Worm (Caenorhabditis elegans) whole organism, young adult: ENCODE measurements around the gene ugt-53.

ENCODE experiments used
- C06A6.2 ChIP-seq: fragments of 200-800 bp; sonication (Bioruptor generic); conservative IDR thresholded peaks from 2 replicates; pipeline ENCODE4 v1.3.6; 2022; ENCODE audit warnings: missing genetic modification characterization, missing compliant biosample characterization
- F22D6.2 ChIP-seq: sonication (generic microtip); optimal IDR thresholded peaks from 2 replicates; lab custom pipeline; 2016; ENCODE audit warnings: mild to moderate bottlenecking, missing genetic modification characterization, missing compliant biosample characterization
- F33H1.4 ChIP-seq: fragments of 200-800 bp; sonication (Bioruptor generic); IDR thresholded peaks from 2 replicates; pipeline ENCODE4 v1.3.6; 2022; ENCODE audit warnings: missing genetic modification reagents, missing genetic modification characterization, missing compliant biosample characterization
- F57A8.1 ChIP-seq: fragments of 200-800 bp; sonication (Bioruptor generic); optimal IDR thresholded peaks from 2 replicates; lab custom pipeline; 2018; ENCODE audit warnings: mild to moderate bottlenecking, missing genetic modification characterization, moderate library complexity, missing compliant biosample characterization
- F57C9.4 ChIP-seq: sonication (generic microtip); optimal IDR thresholded peaks from 2 replicates; lab custom pipeline; 2017; ENCODE audit warnings: mild to moderate bottlenecking, missing genetic modification characterization, missing compliant biosample characterization
- Y53F4B.3 ChIP-seq: fragments of 200-800 bp; sonication (Bioruptor generic); IDR thresholded peaks from 2 replicates; pipeline ENCODE4 v1.3.6; 2022; ENCODE audit warnings: missing genetic modification reagents, missing genetic modification characterization, missing compliant biosample characterization
- Y53G8AR.9 ChIP-seq: fragments of 200-800 bp; sonication (Bioruptor generic); conservative IDR thresholded peaks from 2 replicates; pipeline ENCODE4 v1.3.6; 2022; ENCODE audit warnings: missing genetic modification reagents, missing genetic modification characterization, missing compliant biosample characterization
- Y79H2A.3 ChIP-seq: fragments of 200-800 bp; sonication (Bioruptor generic); conservative IDR thresholded peaks from 2 replicates; pipeline ENCODE4 v1.3.6; 2022; ENCODE audit warnings: missing genetic modification reagents, missing genetic modification characterization, missing compliant biosample characterization
- akir-1 ChIP-seq: fragments of 200-800 bp; sonication (Bioruptor generic); optimal IDR thresholded peaks from 2 replicates; lab custom pipeline; 2018; ENCODE audit warnings: mild to moderate bottlenecking, missing genetic modification characterization, moderate library complexity, missing compliant biosample characterization
- ama-1 ChIP-seq, 3 experiments: fragments of 150-350 bp in 1 of 3; sonication (generic microtip) in 2 of 3; optimal IDR thresholded peaks; 2 replicates each; lab custom pipeline; 2014 to 2018; ENCODE audit warnings: missing biosample characterization in 2 of 3, missing genetic modification characterization in 2 of 3, missing genetic modification reagents in 2 of 3
- aptf-3 ChIP-seq: fragments of 200-800 bp; sonication (Bioruptor generic); IDR thresholded peaks from 2 replicates; pipeline ENCODE4 v1.3.6; 2022; ENCODE audit warnings: missing genetic modification characterization, missing compliant biosample characterization
- athp-1 ChIP-seq: sonication (generic microtip); optimal IDR thresholded peaks from 2 replicates; lab custom pipeline; 2017; ENCODE audit warnings: mild to moderate bottlenecking, missing genetic modification characterization, missing compliant biosample characterization
- attf-3 ChIP-seq: fragments of 200-800 bp; sonication (Bioruptor generic); conservative IDR thresholded peaks from 2 replicates; pipeline ENCODE4 v1.3.6; 2022; ENCODE audit warnings: missing genetic modification reagents, missing genetic modification characterization, missing compliant biosample characterization
- attf-6 ChIP-seq: fragments of 200-800 bp; sonication (Bioruptor generic); IDR thresholded peaks from 2 replicates; pipeline ENCODE4 v1.3.6; 2022; ENCODE audit warnings: missing genetic modification reagents, missing genetic modification characterization, missing compliant biosample characterization
- ceh-40 ChIP-seq: fragments of 200-800 bp; sonication (Bioruptor generic); IDR thresholded peaks from 2 replicates; pipeline ENCODE4 v1.3.6; 2022; ENCODE audit warnings: missing genetic modification characterization, missing compliant biosample characterization
- ceh-58 ChIP-seq: fragments of 200-800 bp; sonication (Bioruptor generic); IDR thresholded peaks from 2 replicates; pipeline ENCODE4 v1.3.6; 2022; ENCODE audit warnings: missing genetic modification characterization, missing compliant biosample characterization
- chd-7 ChIP-seq: sonication (generic microtip); optimal IDR thresholded peaks from 2 replicates; lab custom pipeline; 2016; ENCODE audit warnings: mild to moderate bottlenecking, missing genetic modification characterization, moderate library complexity, missing compliant biosample characterization
- dox-1 ChIP-seq: fragments of 200-800 bp; sonication (Bioruptor generic); IDR thresholded peaks from 2 replicates; pipeline ENCODE4 v1.3.6; 2022; ENCODE audit warnings: missing genetic modification reagents, missing genetic modification characterization, missing compliant biosample characterization
- dpff-1 ChIP-seq: sonication (generic microtip); optimal IDR thresholded peaks from 2 replicates; lab custom pipeline; 2017; ENCODE audit warnings: mild to moderate bottlenecking, missing genetic modification characterization, missing compliant biosample characterization
- egl-18 ChIP-seq: fragments of 200-800 bp; sonication (Bioruptor generic); IDR thresholded peaks from 2 replicates; pipeline ENCODE4 v1.3.6; 2022; ENCODE audit warnings: missing genetic modification reagents, missing genetic modification characterization, missing compliant biosample characterization
- ekl-4 ChIP-seq: fragments of 200-800 bp; sonication (Bioruptor generic); IDR thresholded peaks from 2 replicates; pipeline ENCODE4 v1.3.6; 2022; ENCODE audit warnings: missing genetic modification reagents, missing genetic modification characterization, missing compliant biosample characterization
- ets-4 ChIP-seq: fragments of 200-800 bp; sonication (Bioruptor generic); optimal IDR thresholded peaks from 2 replicates; lab custom pipeline; 2018; ENCODE audit warnings: mild to moderate bottlenecking, missing genetic modification characterization, missing compliant biosample characterization
- gei-17 ChIP-seq: fragments of 200-800 bp; sonication (Bioruptor generic); optimal IDR thresholded peaks from 2 replicates; lab custom pipeline; 2018; ENCODE audit warnings: mild to moderate bottlenecking, missing genetic modification characterization, missing compliant biosample characterization
- him-1 ChIP-seq: sonication (generic microtip); optimal IDR thresholded peaks from 2 replicates; lab custom pipeline; 2016; ENCODE audit warnings: missing genotype, missing genetic modification reagents, missing genetic modification characterization, missing compliant biosample characterization
- hsf-1 ChIP-seq: fragments of 200-800 bp; sonication (Bioruptor generic); IDR thresholded peaks from 2 replicates; pipeline ENCODE4 v1.3.6; 2022; ENCODE audit warnings: missing genetic modification reagents, missing genetic modification characterization, missing compliant biosample characterization
- lag-1 ChIP-seq: fragments of 200-800 bp; sonication (Bioruptor generic); IDR thresholded peaks from 2 replicates; pipeline ENCODE4 v1.3.6; 2022; ENCODE audit warnings: missing genetic modification reagents, missing genetic modification characterization, missing compliant biosample characterization
- let-526 ChIP-seq: fragments of 200-800 bp; sonication (Bioruptor generic); IDR thresholded peaks from 2 replicates; pipeline ENCODE4 v1.3.6; 2022; ENCODE audit warnings: missing genetic modification reagents, missing genetic modification characterization, missing compliant biosample characterization
- lin-54 ChIP-seq: fragments of 200-800 bp; sonication (Bioruptor generic); optimal IDR thresholded peaks from 2 replicates; lab custom pipeline; 2018; ENCODE audit warnings: mild to moderate bottlenecking, missing genetic modification characterization, missing compliant biosample characterization
- lsl-1 ChIP-seq: fragments of 200-800 bp; sonication (Bioruptor generic); optimal IDR thresholded peaks from 2 replicates; lab custom pipeline; 2018; ENCODE audit warnings: mild to moderate bottlenecking, missing genetic modification characterization, moderate library complexity, missing compliant biosample characterization
- lsy-27 ChIP-seq: sonication (generic microtip); optimal IDR thresholded peaks from 2 replicates; lab custom pipeline; 2017; ENCODE audit warnings: missing genetic modification characterization, mild to moderate bottlenecking, missing compliant biosample characterization, antibody characterized with exemption, missing genotype, borderline replicate concordance; ENCODE audit not compliant: insufficient read depth
- madf-6 ChIP-seq: fragments of 200-800 bp; sonication (Bioruptor generic); IDR thresholded peaks from 2 replicates; pipeline ENCODE4 v1.3.6; 2022; ENCODE audit warnings: missing genetic modification reagents, missing genetic modification characterization, missing compliant biosample characterization
- madf-8 ChIP-seq: fragments of 200-800 bp; sonication (Bioruptor generic); conservative IDR thresholded peaks from 2 replicates; pipeline ENCODE4 v1.3.6; 2022; ENCODE audit warnings: missing genetic modification reagents, missing genetic modification characterization, missing compliant biosample characterization
- mel-28 ChIP-seq: sonication (generic microtip); optimal IDR thresholded peaks from 2 replicates; lab custom pipeline; 2016; ENCODE audit warnings: borderline replicate concordance, mild to moderate bottlenecking, missing genetic modification characterization, missing compliant biosample characterization
- mxl-1 ChIP-seq: sonication (generic microtip); optimal IDR thresholded peaks from 2 replicates; lab custom pipeline; 2016; ENCODE audit warnings: missing genetic modification characterization, missing compliant biosample characterization
- nfya-2 ChIP-seq: fragments of 200-800 bp; sonication (Bioruptor generic); IDR thresholded peaks from 2 replicates; pipeline ENCODE4 v1.3.6; 2022; ENCODE audit warnings: missing genetic modification reagents, missing genetic modification characterization, missing compliant biosample characterization
- nhr-179 ChIP-seq: sonication (generic microtip); optimal IDR thresholded peaks from 2 replicates; lab custom pipeline; 2016; ENCODE audit warnings: mild to moderate bottlenecking, missing genetic modification characterization, missing compliant biosample characterization
- nhr-80 ChIP-seq: sonication (generic microtip); optimal IDR thresholded peaks from 2 replicates; lab custom pipeline; 2016; ENCODE audit warnings: missing genetic modification characterization, missing compliant biosample characterization
- rcor-1 ChIP-seq: fragments of 200-800 bp; sonication (Bioruptor generic); IDR thresholded peaks from 2 replicates; pipeline ENCODE4 v1.3.6; 2022; ENCODE audit warnings: missing genetic modification reagents, missing genetic modification characterization, missing compliant biosample characterization
- sea-2 ChIP-seq: fragments of 200-800 bp; sonication (Bioruptor generic); IDR thresholded peaks from 2 replicates; pipeline ENCODE4 v1.3.6; 2022; ENCODE audit warnings: missing genetic modification characterization, missing compliant biosample characterization
- tbp1 ChIP-seq: fragments of 200-800 bp; sonication (Bioruptor generic); optimal IDR thresholded peaks from 2 replicates; lab custom pipeline; 2018; ENCODE audit warnings: mild to moderate bottlenecking, missing genetic modification characterization, missing compliant biosample characterization
- unc-62 ChIP-seq: fragments of 150-350 bp; optimal IDR thresholded peaks from 2 replicates; lab custom pipeline; 2014; ENCODE audit warnings: missing biosample characterization, missing genetic modification reagents, missing genetic modification characterization
- zim-3 ChIP-seq: sonication (generic microtip); optimal IDR thresholded peaks from 2 replicates; lab custom pipeline; 2017; ENCODE audit warnings: mild to moderate bottlenecking, missing genetic modification characterization, moderate library complexity, missing compliant biosample characterization
- ztf-22 ChIP-seq: fragments of 200-800 bp; sonication (Bioruptor generic); optimal IDR thresholded peaks from 2 replicates; lab custom pipeline; 2018; ENCODE audit warnings: mild to moderate bottlenecking, missing genetic modification characterization, moderate library complexity, missing compliant biosample characterization
- ztf-3 ChIP-seq: fragments of 200-800 bp; sonication (Bioruptor generic); optimal IDR thresholded peaks from 2 replicates; lab custom pipeline; 2018; ENCODE audit warnings: mild to moderate bottlenecking, missing genetic modification characterization, missing compliant biosample characterization

ugt-53 gene

ce11 chrV:2855473-2855872 lies 6.3 kb downstream of the ugt-53 start, which contains the start of gene srj-57:
Gene srj-57, minus strand, starts transcription at chrV:2855573.
- TF ChIP-seq tbp1 (no peak), rcor-1 (GFP tag; lab: Robert Waterston, UW) (no peak), athp-1 (tag; lab: Kevin White, UChicago) (no peak), ets-4 (no peak), lsy-27 (tag; lab: Kevin White, UChicago) (no peak), Y79H2A.3 (GFP tag; lab: Robert Waterston, UW) (no peak), madf-8 (no peak), lin-54 (GFP tag; lab: Kevin White, UChicago) (no peak), sea-2 (GFP tag; lab: Robert Waterston, UW) (no peak), ama-1 (optimal IDR thresholded peaks at IDR 0.05; lab: Kevin White, UChicago) (no peak), ama-1 (GFP tag; optimal IDR thresholded peaks at IDR 0.05; lab: Kevin White, UChicago) (no peak), F22D6.2 (tag; lab: Kevin White, UChicago) (no peak), hsf-1 (GFP tag; lab: Robert Waterston, UW) (no peak)
- TF ChIP-seq, all 124 proteins: peak for 0

DNA sequence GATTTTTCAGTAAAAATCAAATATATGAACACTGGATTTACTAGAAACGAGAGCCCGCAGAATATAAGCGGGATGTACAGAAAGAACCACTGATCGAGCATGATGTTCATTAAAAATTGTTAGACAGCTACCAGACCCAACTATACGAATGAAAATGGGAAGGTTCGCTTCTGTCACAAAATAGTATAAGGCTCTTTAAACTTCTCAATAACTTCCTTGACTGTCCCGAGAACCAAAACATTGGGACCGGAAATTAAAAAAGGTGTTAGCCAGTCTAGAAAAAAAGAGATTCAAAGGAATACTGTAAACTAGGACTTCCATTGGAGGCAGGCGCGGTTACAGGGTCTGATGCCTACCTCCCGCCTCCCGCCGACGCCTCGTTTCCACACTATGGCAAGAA lies 8.7 kb downstream of the ugt-53 start, which contains the start of gene srj-55:
srj-55 (minus strand) TSS at position 101 of the 400 bp plus-strand sequence.
- TF ChIP-seq F57A8.1 (no peak), lsy-27 (tag; lab: Kevin White, UChicago) (no peak), mxl-1 (tag; lab: Kevin White, UChicago) (no peak), unc-62 (GFP tag; lab: Kevin White, UChicago) (no peak), nhr-179 (tag; lab: Kevin White, UChicago) (no peak), nfya-2 (GFP tag; lab: Robert Waterston, UW) (no peak), egl-18 (no peak), ceh-40 (no peak), rcor-1 (GFP tag; lab: Robert Waterston, UW) (no peak), ceh-58 (no peak), him-1 (no peak), F33H1.4 (GFP tag; lab: Robert Waterston, UW) (no peak), let-526 (GFP tag; lab: Robert Waterston, UW) (no peak), attf-3 (GFP tag; lab: Robert Waterston, UW) (no peak)

ce11 chrV:2859738-2860137 lies 10.6 kb downstream of the ugt-53 start, which contains the start of gene srj-54:
Gene srj-54, minus strand, starts transcription at chrV:2859838.
- TF ChIP-seq ztf-22 (no peak), gei-17 (GFP tag; lab: Kevin White, UChicago) (no peak), F33H1.4 (GFP tag; lab: Robert Waterston, UW) (no peak), akir-1 (GFP tag; lab: Kevin White, UChicago) (no peak), lag-1 (GFP tag; lab: Robert Waterston, UW) (no peak), Y53F4B.3 (GFP tag; lab: Robert Waterston, UW) (no peak)

ce11 chrV:2861505-2861904 lies 12.4 kb downstream of the ugt-53 start, which contains the start of gene srh-270:
Gene srh-270, minus strand, starts transcription at chrV:2861605.
- TF ChIP-seq ekl-4 (GFP tag; lab: Robert Waterston, UW) (no peak), nhr-80 (tag; lab: Kevin White, UChicago) (no peak), dox-1 (no peak), lsl-1 (GFP tag; lab: Kevin White, UChicago) (no peak), dpff-1 (no peak), unc-62 (GFP tag; lab: Kevin White, UChicago) (no peak), ceh-58 (no peak), Y53G8AR.9 (GFP tag; lab: Robert Waterston, UW) (no peak), zim-3 (tag; lab: Kevin White, UChicago) (no peak), aptf-3 (no peak), ama-1 (optimal IDR thresholded peaks at IDR 0.05; lab: Kevin White, UChicago) (no peak), ama-1 (GFP tag; optimal IDR thresholded peaks at IDR 0.05; lab: Kevin White, UChicago) (no peak), ztf-3 (GFP tag; lab: Kevin White, UChicago) (no peak), F57C9.4 (tag; lab: Kevin White, UChicago) (no peak), chd-7 (tag; lab: Kevin White, UChicago) (no peak), him-1 (no peak), attf-6 (no peak), madf-6 (GFP tag; lab: Robert Waterston, UW) (no peak), C06A6.2 (GFP tag; lab: Robert Waterston, UW) (no peak), mel-28 (tag; lab: Kevin White, UChicago) (no peak)
